Worm (Caenorhabditis elegans) whole organism, mixed stage, embryonic: ENCODE results near the gene tftc-5.

Source experiments
- M03D4.4 ChIP-seq: sonication (generic microtip); optimal IDR thresholded peaks from 2 replicates; lab custom pipeline; 2017; ENCODE audit warnings: mild to moderate bottlenecking, missing genetic modification characterization, missing compliant biosample characterization
- bed-3 ChIP-seq: fragments of 200-800 bp; sonication (Bioruptor generic); optimal IDR thresholded peaks from 3 replicates; lab custom pipeline; 2018; ENCODE audit warnings: mild to moderate bottlenecking, missing genetic modification characterization, moderate library complexity, missing compliant biosample characterization
- ceh-39 ChIP-seq: fragments of 150-350 bp; optimal IDR thresholded peaks from 2 replicates; lab custom pipeline; 2014; ENCODE audit warnings: missing biosample characterization, missing genetic modification characterization
- ceh-43 ChIP-seq: fragments of 200-800 bp; sonication (Bioruptor generic); optimal IDR thresholded peaks from 2 replicates; lab custom pipeline; 2018; ENCODE audit warnings: mild to moderate bottlenecking, missing genetic modification characterization, moderate library complexity, missing compliant biosample characterization
- ceh-83 ChIP-seq: fragments of 200-800 bp; sonication (Bioruptor generic); optimal IDR thresholded peaks from 2 replicates; lab custom pipeline; 2018; ENCODE audit warnings: mild to moderate bottlenecking, missing genetic modification characterization, missing compliant biosample characterization
- ces-1 ChIP-seq: fragments of 150-350 bp; optimal IDR thresholded peaks from 2 replicates; lab custom pipeline; 2014; ENCODE audit warnings: missing biosample characterization, missing genetic modification reagents, missing genetic modification characterization
- cnd-1 ChIP-seq: fragments of 200-800 bp; sonication (Bioruptor generic); optimal IDR thresholded peaks from 2 replicates; lab custom pipeline; 2018; ENCODE audit warnings: mild to moderate bottlenecking, missing genetic modification characterization, missing compliant biosample characterization
- elt-1 ChIP-seq: sonication (generic microtip); optimal IDR thresholded peaks from 2 replicates; lab custom pipeline; 2017; ENCODE audit warnings: missing genetic modification characterization, mild to moderate bottlenecking, missing compliant biosample characterization, antibody characterized with exemption, moderate library complexity, borderline replicate concordance; ENCODE audit not compliant: insufficient read depth
- flh-1 ChIP-seq: fragments of 200-800 bp; sonication (Bioruptor generic); optimal IDR thresholded peaks from 2 replicates; lab custom pipeline; 2018; ENCODE audit warnings: mild to moderate bottlenecking, missing genetic modification characterization, moderate library complexity, missing compliant biosample characterization
- ham-2 ChIP-seq: fragments of 200-800 bp; sonication (Bioruptor generic); optimal IDR thresholded peaks from 2 replicates; lab custom pipeline; 2018; ENCODE audit warnings: mild to moderate bottlenecking, missing genetic modification characterization, missing compliant biosample characterization
- lsy-2 ChIP-seq: fragments of 150-350 bp; optimal IDR thresholded peaks from 2 replicates; lab custom pipeline; 2014; ENCODE audit warnings: missing biosample characterization, missing genetic modification characterization
- mab-5 ChIP-seq: fragments of 150-350 bp; optimal IDR thresholded peaks from 2 replicates; lab custom pipeline; 2014; ENCODE audit warnings: missing biosample characterization, missing genetic modification characterization
- mep-1 ChIP-seq: fragments of 150-350 bp; optimal IDR thresholded peaks from 2 replicates; lab custom pipeline; 2017; ENCODE audit warnings: missing biosample characterization, missing genetic modification reagents, missing genetic modification characterization, inconsistent platforms
- mls-2 ChIP-seq: sonication (generic microtip); optimal IDR thresholded peaks from 2 replicates; lab custom pipeline; 2016; ENCODE audit warnings: mild to moderate bottlenecking, missing genetic modification characterization, moderate library complexity, missing compliant biosample characterization
- nhr-12 ChIP-seq: fragments of 150-350 bp; optimal IDR thresholded peaks from 2 replicates; lab custom pipeline; 2014; ENCODE audit warnings: missing biosample characterization, missing genetic modification characterization
- nhr-237 ChIP-seq: fragments of 150-350 bp; optimal IDR thresholded peaks from 2 replicates; lab custom pipeline; 2014; ENCODE audit warnings: missing biosample characterization, missing genetic modification characterization
- nhr-28 ChIP-seq: fragments of 150-350 bp; optimal IDR thresholded peaks from 2 replicates; lab custom pipeline; 2014; ENCODE audit warnings: missing biosample characterization, missing genetic modification characterization
- nhr-76 ChIP-seq: sonication (generic microtip); optimal IDR thresholded peaks from 2 replicates; lab custom pipeline; 2017; ENCODE audit warnings: missing biosample characterization, missing genetic modification characterization
- sptf-1 ChIP-seq: sonication (generic microtip); optimal IDR thresholded peaks from 2 replicates; lab custom pipeline; 2017; ENCODE audit warnings: mild to moderate bottlenecking, missing genetic modification characterization, moderate library complexity, missing compliant biosample characterization
- unc-39 ChIP-seq: fragments of 150-350 bp; optimal IDR thresholded peaks from 2 replicates; lab custom pipeline; 2014; ENCODE audit warnings: missing biosample characterization, missing genetic modification characterization
- unc-62 ChIP-seq: fragments of 150-350 bp; optimal IDR thresholded peaks from 2 replicates; lab custom pipeline; 2014; ENCODE audit warnings: missing biosample characterization, missing genetic modification reagents, missing genetic modification characterization
- zip-8 ChIP-seq: fragments of 150-350 bp; optimal IDR thresholded peaks from 2 replicates; lab custom pipeline; 2014; ENCODE audit warnings: missing biosample characterization, missing genetic modification characterization

tftc-5 gene

DNA sequence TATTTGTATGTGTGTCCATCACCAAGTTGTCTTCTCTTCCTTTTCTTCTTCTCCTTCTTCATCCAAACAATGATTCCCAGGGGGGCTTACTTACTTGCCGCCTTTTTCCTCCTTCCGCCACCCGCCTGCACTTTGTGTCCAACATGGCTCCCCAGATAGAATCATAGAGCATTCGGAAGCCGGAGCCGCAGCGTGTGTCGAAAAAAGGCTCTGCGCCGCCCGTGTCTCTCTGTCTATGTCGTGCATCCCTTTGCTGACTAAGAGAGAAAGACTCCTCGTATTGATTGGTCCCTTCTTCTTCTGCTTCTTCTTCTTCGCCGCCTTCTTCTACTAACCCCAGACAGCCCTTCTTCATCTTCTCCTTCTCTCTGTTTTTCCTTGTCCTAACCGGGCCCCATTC, 41.8 kb downstream of the tftc-5 start:
- TF ChIP-seq ces-1 (GFP tag; lab: Kevin White, UChicago) = peak; percentile 70
- no peak for TF ChIP-seq unc-62 (GFP tag; lab: Kevin White, UChicago)
- no peak for TF ChIP-seq mls-2 (tag; lab: Kevin White, UChicago)
- TF ChIP-seq bed-3 (GFP tag; lab: Kevin White, UChicago) = no peak
- no peak for TF ChIP-seq nhr-76 (tag; lab: Kevin White, UChicago)

- TF ChIP-seq nhr-76 (tag; lab: Kevin White, UChicago) (no peak), ces-1 (GFP tag; lab: Kevin White, UChicago) (peak; percentile 23)
- TF ChIP-seq, all 35 proteins: peak for 1
Observed at ce11 chrIII:4066333-4066732, 44.4 kb downstream of the tftc-5 start, which contains the start of gene unc-79. Gene unc-79 (plus strand): TSS chrIII:4066633.

DNA sequence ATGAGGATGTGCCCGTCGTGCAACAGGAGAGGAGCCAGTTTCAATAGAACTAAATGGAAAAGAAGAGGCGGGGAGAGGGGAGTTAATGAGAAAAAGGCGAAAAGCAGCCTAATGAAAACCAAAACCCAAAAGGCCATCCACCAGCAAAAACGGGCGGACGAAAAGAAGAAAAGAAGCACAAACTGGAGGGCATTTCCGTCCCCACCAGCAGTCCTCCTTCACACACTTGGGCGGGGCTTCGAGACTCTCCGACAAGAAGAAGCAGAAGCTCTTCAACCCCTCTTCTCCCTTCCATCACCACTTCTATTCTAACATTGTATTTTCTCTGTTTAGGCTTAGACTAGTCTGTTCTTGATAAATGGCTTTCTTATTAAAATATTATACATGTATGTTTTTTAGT, 46.2 kb downstream of the tftc-5 start:
- TF ChIP-seq nhr-28 (tag; lab: Kevin White, UChicago) (no peak), zip-8 (tag; lab: Kevin White, UChicago) (no peak), ceh-39 (tag; lab: Kevin White, UChicago) (no peak), nhr-237 (tag; lab: Kevin White, UChicago) (no peak), unc-39 (tag; lab: Kevin White, UChicago) (no peak), mab-5 (no peak), cnd-1 (tag; lab: Kevin White, UChicago) (no peak), M03D4.4 (tag; lab: Kevin White, UChicago) (no peak), mls-2 (tag; lab: Kevin White, UChicago) (no peak), flh-1 (no peak), ham-2 (GFP tag; lab: Kevin White, UChicago) (no peak), ceh-83 (GFP tag; lab: Kevin White, UChicago) (no peak), ceh-43 (GFP tag; lab: Kevin White, UChicago) (no peak), mep-1 (no peak), sptf-1 (tag; lab: Kevin White, UChicago) (no peak), elt-1 (tag; lab: Kevin White, UChicago) (no peak), nhr-12 (no peak)

- TF ChIP-seq ces-1 (GFP tag; lab: Kevin White, UChicago) (peak; percentile 96), zip-8 (tag; lab: Kevin White, UChicago) (no peak), lsy-2 (tag; lab: Kevin White, UChicago) (no peak)
Observed at ce11 chrIII:4070239-4070638, 48.3 kb downstream of the tftc-5 start.
